Fruit fly (Drosophila melanogaster) whole organism, embryonic: ENCODE measurements around the gene tank.

ENCODE experiments used
- Antp ChIP-seq: fragments of 200-800 bp; sonication (Bioruptor generic); optimal IDR thresholded peaks from 3 replicates; lab custom pipeline; 2016; ENCODE audit warnings: missing biosample characterization, missing genetic modification characterization
- Atf-2 ChIP-seq: fragments of 200-800 bp; sonication (Bioruptor generic); optimal IDR thresholded peaks from 2 replicates; lab custom pipeline; 2016; ENCODE audit warnings: missing biosample characterization, missing genetic modification characterization
- CG10209 ChIP-seq: fragments of 200-800 bp; sonication (Bioruptor generic); optimal IDR thresholded peaks from 3 replicates; lab custom pipeline; 2017; ENCODE audit warnings: missing biosample characterization, mild to moderate bottlenecking, missing genetic modification characterization, missing genetic modification reagents
- CG12155 ChIP-seq: fragments of 200-800 bp; sonication (Bioruptor generic); optimal IDR thresholded peaks from 3 replicates; lab custom pipeline; 2016; ENCODE audit warnings: missing biosample characterization, missing genetic modification characterization
- CG12391 ChIP-seq: fragments of 200-800 bp; sonication (Bioruptor generic); optimal IDR thresholded peaks from 3 replicates; lab custom pipeline; 2018; ENCODE audit warnings: missing biosample characterization, mild to moderate bottlenecking, missing genetic modification characterization, moderate library complexity
- CG13287 ChIP-seq: fragments of 200-800 bp; sonication (Bioruptor generic); IDR thresholded peaks from 2 replicates; pipeline ENCODE4 v1.3.6; 2022; ENCODE audit warnings: missing biosample characterization, missing genetic modification characterization; ENCODE audit not compliant: partially characterized antibody
- CG16779 ChIP-seq: fragments of 200-800 bp; sonication (Bioruptor generic); IDR thresholded peaks from 2 replicates; pipeline ENCODE4 v1.3.6; 2022; ENCODE audit warnings: missing biosample characterization, missing genetic modification characterization
- CG17612 ChIP-seq: fragments of 200-800 bp; sonication (Bioruptor generic); IDR thresholded peaks from 2 replicates; pipeline ENCODE4 v1.3.6; 2022; ENCODE audit warnings: missing biosample characterization, missing genetic modification characterization
- CG18476 ChIP-seq: fragments of 200-800 bp; sonication (Bioruptor generic); optimal IDR thresholded peaks from 2 replicates; lab custom pipeline; 2016; ENCODE audit warnings: missing biosample characterization, mild to moderate bottlenecking, missing genetic modification characterization
- CG18599 ChIP-seq: fragments of 200-800 bp; sonication (Bioruptor generic); optimal IDR thresholded peaks from 3 replicates; lab custom pipeline; 2017; ENCODE audit warnings: missing biosample characterization, missing genetic modification characterization, mild to moderate bottlenecking, moderate library complexity, missing genetic modification reagents
- CG2889 ChIP-seq: fragments of 200-800 bp; sonication (Bioruptor generic); IDR thresholded peaks from 3 replicates; pipeline ENCODE4 v1.3.6; 2022; ENCODE audit warnings: missing biosample characterization, missing genetic modification characterization
- CG30403 ChIP-seq: fragments of 200-800 bp; sonication (Bioruptor generic); optimal IDR thresholded peaks from 3 replicates; lab custom pipeline; 2016; ENCODE audit warnings: missing biosample characterization, missing genetic modification characterization
- CG31365 ChIP-seq: fragments of 200-800 bp; sonication (Bioruptor generic); optimal IDR thresholded peaks from 2 replicates; lab custom pipeline; 2018; ENCODE audit warnings: missing biosample characterization, mild to moderate bottlenecking, missing genetic modification characterization
- CG31388 ChIP-seq: fragments of 200-800 bp; sonication (Bioruptor generic); optimal IDR thresholded peaks from 2 replicates; lab custom pipeline; 2016; ENCODE audit warnings: missing biosample characterization, missing genetic modification characterization
- CG31441 ChIP-seq: fragments of 200-800 bp; sonication (Bioruptor generic); IDR thresholded peaks from 2 replicates; pipeline ENCODE4 v1.3.6; 2022; ENCODE audit warnings: missing biosample characterization, missing genetic modification characterization
- CG3281 ChIP-seq: fragments of 200-800 bp; sonication (Bioruptor generic); optimal IDR thresholded peaks from 3 replicates; lab custom pipeline; 2017; ENCODE audit warnings: missing biosample characterization, mild to moderate bottlenecking, missing genetic modification characterization
- CG7786 ChIP-seq: fragments of 200-800 bp; sonication (Bioruptor generic); optimal IDR thresholded peaks from 2 replicates; lab custom pipeline; 2016; ENCODE audit warnings: missing biosample characterization, missing genetic modification characterization
- CG8089 ChIP-seq: fragments of 200-800 bp; sonication (Bioruptor generic); optimal IDR thresholded peaks from 3 replicates; lab custom pipeline; 2016; ENCODE audit warnings: missing biosample characterization, missing genetic modification characterization
- CG9797 ChIP-seq: fragments of 200-800 bp; sonication (Bioruptor generic); optimal IDR thresholded peaks from 3 replicates; lab custom pipeline; 2018; ENCODE audit warnings: missing biosample characterization, mild to moderate bottlenecking, missing genetic modification characterization
- CG9817 ChIP-seq: fragments of 200-800 bp; sonication (Bioruptor generic); optimal IDR thresholded peaks from 2 replicates; lab custom pipeline; 2018; ENCODE audit warnings: missing biosample characterization, mild to moderate bottlenecking, missing genetic modification characterization, moderate library complexity
- CG9876 ChIP-seq: fragments of 200-800 bp; sonication (Bioruptor generic); optimal IDR thresholded peaks from 2 replicates; lab custom pipeline; 2016; ENCODE audit warnings: missing biosample characterization, missing genetic modification characterization
- CrebB ChIP-seq: fragments of 200-800 bp; sonication (Bioruptor generic); optimal IDR thresholded peaks from 3 replicates; lab custom pipeline; 2018; ENCODE audit warnings: missing biosample characterization, mild to moderate bottlenecking, missing genetic modification characterization
- Dbx ChIP-seq: fragments of 200-800 bp; sonication (Bioruptor generic); IDR thresholded peaks from 3 replicates; pipeline ENCODE4 v1.3.6; 2022; ENCODE audit warnings: missing biosample characterization, missing genetic modification characterization
- Dll ChIP-seq: fragments of 200-800 bp; sonication (Bioruptor generic); IDR thresholded peaks from 4 replicates; pipeline ENCODE4 v1.3.6; 2022; ENCODE audit warnings: missing biosample characterization, missing genetic modification characterization; ENCODE audit not compliant: partially characterized antibody
- HLH4C ChIP-seq: fragments of 200-800 bp; sonication (Bioruptor generic); IDR thresholded peaks from 3 replicates; pipeline ENCODE4 v1.3.6; 2022; ENCODE audit warnings: missing biosample characterization, missing genetic modification characterization; ENCODE audit not compliant: partially characterized antibody
- HmgZ ChIP-seq: fragments of 200-800 bp; sonication (Bioruptor generic); optimal IDR thresholded peaks from 2 replicates; lab custom pipeline; 2018; ENCODE audit warnings: missing biosample characterization, mild to moderate bottlenecking, missing genetic modification characterization
- NK7.1 ChIP-seq: fragments of 200-800 bp; sonication (Bioruptor generic); optimal IDR thresholded peaks from 3 replicates; lab custom pipeline; 2016; ENCODE audit warnings: missing biosample characterization, missing genetic modification characterization
- Rx ChIP-seq: fragments of 200-800 bp; sonication (Bioruptor generic); IDR thresholded peaks from 2 replicates; pipeline ENCODE4 v1.3.6; 2022; ENCODE audit warnings: missing biosample characterization, missing genetic modification characterization
- Sin3A ChIP-seq: fragments of >200 bp; optimal IDR thresholded peaks from 2 replicates; lab custom pipeline; 2018
- Spps ChIP-seq: fragments of 200-800 bp; sonication (Bioruptor generic); optimal IDR thresholded peaks from 2 replicates; lab custom pipeline; 2018; ENCODE audit warnings: missing biosample characterization, mild to moderate bottlenecking, missing genetic modification characterization
- Sry-β ChIP-seq: fragments of 200-800 bp; sonication (Bioruptor generic); optimal IDR thresholded peaks from 2 replicates; lab custom pipeline; 2018; ENCODE audit warnings: missing biosample characterization, mild to moderate bottlenecking, missing genetic modification characterization, moderate library complexity
- Sry-δ ChIP-seq: fragments of 200-800 bp; sonication (Bioruptor generic); optimal IDR thresholded peaks from 2 replicates; lab custom pipeline; 2016; ENCODE audit warnings: missing biosample characterization, missing genetic modification characterization
- Stat92E ChIP-seq, 3 experiments: fragments of >200 bp in 2 of 3; fragments of 200-800 bp in 1 of 3; sonication (Bioruptor generic) in 1 of 3; optimal IDR thresholded peaks; 2 replicates each; lab custom pipeline; 2017 to 2019; ENCODE audit warnings: missing biosample characterization in 3 of 3, missing genetic modification characterization in 3 of 3, mild to moderate bottlenecking in 1 of 3, moderate library complexity in 1 of 3
- ase ChIP-seq: fragments of 200-800 bp; sonication (Bioruptor generic); IDR thresholded peaks from 3 replicates; pipeline ENCODE4 v1.3.6; 2022; ENCODE audit warnings: missing biosample characterization, missing genetic modification characterization
- cas ChIP-seq: fragments of 200-800 bp; sonication (Bioruptor generic); IDR thresholded peaks from 2 replicates; pipeline ENCODE4 v1.3.6; 2022; ENCODE audit warnings: missing biosample characterization, missing genetic modification characterization
- chif ChIP-seq, 2 experiments: fragments of 200-800 bp; sonication (Bioruptor generic); optimal IDR thresholded peaks; 3 replicates each; lab custom pipeline; 2016; ENCODE audit warnings: missing biosample characterization in 2 of 2, missing genetic modification characterization in 2 of 2
- croc ChIP-seq: fragments of 200-800 bp; sonication (Bioruptor generic); conservative IDR thresholded peaks from 3 replicates; pipeline ENCODE4 v1.3.6; 2022; ENCODE audit warnings: missing biosample characterization, missing genetic modification characterization
- fd64A ChIP-seq: fragments of 200-800 bp; sonication (Bioruptor generic); optimal IDR thresholded peaks from 3 replicates; lab custom pipeline; 2018; ENCODE audit warnings: missing biosample characterization, mild to moderate bottlenecking, missing genetic modification characterization
- hb ChIP-seq: fragments of 200-800 bp; sonication (Bioruptor generic); IDR thresholded peaks from 3 replicates; pipeline ENCODE4 v1.3.6; 2022; ENCODE audit warnings: missing biosample characterization, missing genetic modification characterization; ENCODE audit not compliant: partially characterized antibody
- jumu ChIP-seq: fragments of 200-800 bp; sonication (Bioruptor generic); optimal IDR thresholded peaks from 3 replicates; lab custom pipeline; 2016; ENCODE audit warnings: missing biosample characterization, missing genetic modification characterization
- kni ChIP-seq: fragments of 200-800 bp; sonication (Bioruptor generic); optimal IDR thresholded peaks from 3 replicates; lab custom pipeline; 2017; ENCODE audit warnings: mild to moderate bottlenecking, missing biosample characterization, missing genetic modification reagents, missing genetic modification characterization
- mirr ChIP-seq: fragments of 200-800 bp; sonication (Bioruptor generic); optimal IDR thresholded peaks from 3 replicates; lab custom pipeline; 2018; ENCODE audit warnings: missing biosample characterization, mild to moderate bottlenecking, missing genetic modification characterization
- nerfin-2 ChIP-seq: fragments of 200-800 bp; sonication (Bioruptor generic); IDR thresholded peaks from 2 replicates; pipeline ENCODE4 v1.3.6; 2022; ENCODE audit warnings: missing biosample characterization, missing genetic modification characterization; ENCODE audit not compliant: partially characterized antibody
- nmo ChIP-seq: fragments of 200-800 bp; sonication (Bioruptor generic); optimal IDR thresholded peaks from 2 replicates; lab custom pipeline; 2018; ENCODE audit warnings: missing biosample characterization, mild to moderate bottlenecking, missing genetic modification characterization, moderate library complexity
- org-1 ChIP-seq: fragments of 200-800 bp; sonication (Bioruptor generic); optimal IDR thresholded peaks from 2 replicates; lab custom pipeline; 2017; ENCODE audit warnings: missing biosample characterization, missing genetic modification characterization
- otp ChIP-seq: fragments of 200-800 bp; sonication (Bioruptor generic); IDR thresholded peaks from 3 replicates; pipeline ENCODE4, ENCODE4 v1.3.6; 2022; ENCODE audit warnings: missing biosample characterization, missing genetic modification characterization
- pb ChIP-seq: fragments of 200-800 bp; sonication (Bioruptor generic); optimal IDR thresholded peaks from 3 replicates; lab custom pipeline; 2016; ENCODE audit warnings: missing biosample characterization, missing genetic modification characterization
- pzg ChIP-seq: fragments of 200-800 bp; sonication (Bioruptor generic); optimal IDR thresholded peaks from 3 replicates; lab custom pipeline; 2018; ENCODE audit warnings: missing biosample characterization, mild to moderate bottlenecking, missing genetic modification characterization, moderate library complexity
- sob ChIP-seq: fragments of 200-800 bp; sonication (Bioruptor generic); IDR thresholded peaks from 2 replicates; pipeline ENCODE4 v1.3.6; 2022; ENCODE audit warnings: missing biosample characterization, missing genetic modification characterization
- vvl ChIP-seq: fragments of 200-800 bp; sonication (Bioruptor generic); IDR thresholded peaks from 2 replicates; pipeline ENCODE4 v1.3.6; 2022; ENCODE audit warnings: missing biosample characterization, missing genetic modification characterization
- wor ChIP-seq: fragments of 200-800 bp; sonication (Bioruptor generic); IDR thresholded peaks from 2 replicates; pipeline ENCODE4 v1.3.6; 2022; ENCODE audit warnings: missing biosample characterization, missing genetic modification characterization

tank gene

dm6 chr2L:4821319-4821717 is 16.5 kb downstream of the tank start (continued):
- TF ChIP-seq NK7.1 (GFP tag; lab: Kevin White, UChicago) (no peak), CrebB (tag; lab: Kevin White, UChicago) (no peak), CG18476 (GFP tag; lab: Kevin White, UChicago) (peak; percentile 65), wor (peak; percentile 40), vvl (GFP tag; lab: Robert Waterston, UW) (peak; percentile 65), cas (GFP tag; lab: Robert Waterston, UW) (no peak), CG30403 (GFP tag; lab: Kevin White, UChicago) (peak; percentile 60), fd64A (GFP tag; lab: Kevin White, UChicago) (no peak), Sry-β (GFP tag; lab: Kevin White, UChicago) (no peak), Stat92E (GFP tag; optimal IDR thresholded peaks at IDR 0.05; lab: Kevin White, UChicago) (no peak), ase (0 out of 3 replicates have a peak, but pooled peaks have one; percentile 31), Sin3A (lab: Kevin White, UChicago) (no peak), CG12155 (GFP tag; lab: Kevin White, UChicago) (peak; percentile 33), CG9876 (no peak), CG16779 (GFP tag; lab: Robert Waterston, UW) (no peak), kni (GFP tag; lab: Kevin White, UChicago) (no peak), HLH4C (GFP tag; lab: Robert Waterston, UW) (no peak), HmgZ (no peak), sob (GFP tag; lab: Robert Waterston, UW) (peak; percentile 62), CG7786 (GFP tag; lab: Kevin White, UChicago) (no peak), CG9817 (peak; percentile 49), Spps (tag; lab: Kevin White, UChicago) (no peak), CG17612 (GFP tag; lab: Robert Waterston, UW) (no peak), CG10209 (GFP tag; lab: Kevin White, UChicago) (peak; percentile 73), CG31388 (GFP tag; lab: Kevin White, UChicago) (peak; percentile 29), hb (GFP tag; lab: Robert Waterston, UW) (no peak), CG12391 (tag; lab: Kevin White, UChicago) (peak; percentile 36), nmo (GFP tag; lab: Kevin White, UChicago) (peak; percentile 67), Antp (GFP tag; lab: Kevin White, UChicago) (peak; percentile 44), CG31365 (tag; lab: Kevin White, UChicago) (no peak), CG18599 (GFP tag; lab: Kevin White, UChicago) (peak; percentile 91), jumu (GFP tag; lab: Kevin White, UChicago) (no peak), Atf-2 (GFP tag; lab: Kevin White, UChicago) (peak; percentile 51), mirr (GFP tag; lab: Kevin White, UChicago) (no peak), org-1 (GFP tag; lab: Kevin White, UChicago) (peak; percentile 61), Dll (no peak), CG31441 (peak; percentile 82), chif (GFP tag; optimal IDR thresholded peaks at IDR 0.05; lab: Kevin White, UChicago) (peak; percentile 28 to 32), croc (GFP tag; lab: Robert Waterston, UW) (peak; percentile 37; the same call in 2 of the 3 replicates), Dbx (peak; percentile 79), CG8089 (GFP tag; lab: Kevin White, UChicago) (no peak), CG9797 (GFP tag; lab: Kevin White, UChicago) (no peak), CG2889 (peak; percentile 67), CG13287 (no peak), nerfin-2 (GFP tag; lab: Robert Waterston, UW) (no peak), Rx (GFP tag; lab: Robert Waterston, UW) (peak; percentile 42; the same call in 1 of the 2 replicates), CG3281 (peak; percentile 83), otp (GFP tag; lab: Robert Waterston, UW) (no peak), pb (GFP tag; lab: Kevin White, UChicago) (no peak), pzg (GFP tag; lab: Kevin White, UChicago) (no peak), Sry-δ (GFP tag; lab: Kevin White, UChicago) (no peak)
